Worm (Caenorhabditis elegans): Measurements from ENCODE around the gene oct-2.

DNA sequence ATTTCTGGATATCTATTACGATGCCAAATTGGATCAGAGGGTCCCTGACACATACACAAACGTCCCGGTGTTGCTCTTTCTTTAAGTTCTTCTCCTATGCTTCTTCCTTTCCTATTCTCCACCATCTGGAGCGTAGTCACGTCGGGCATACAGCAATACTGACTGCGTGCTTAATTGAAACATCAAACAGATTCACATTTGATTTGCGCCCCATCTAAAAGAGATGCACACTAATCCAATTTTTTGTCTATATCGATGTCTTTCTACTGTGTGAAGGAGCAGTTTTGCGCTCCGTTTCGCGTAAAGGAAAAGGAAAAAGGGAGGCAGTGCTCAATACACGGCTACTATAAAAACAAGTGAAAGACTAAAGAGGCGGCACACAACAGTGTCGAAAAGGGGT, 17.5 kb upstream of the oct-2 start:
- TF ChIP-seq lim-6 (tag; optimal IDR thresholded peaks at IDR 0.05) (no peak), ceh-19 (GFP tag; optimal IDR thresholded peaks at IDR 0.05) (no peak), ama-1 (optimal IDR thresholded peaks at IDR 0.05) (no peak)

All from whole organism, late embryonic.